Worm (Caenorhabditis elegans): ENCODE results near the gene nas-33.

nas-33 gene

ce11 chrX:6448866-6449400, 6.1 kb downstream of the nas-33 start, which contains the start of gene fah-1:
Gene fah-1 (minus strand): TSS chrX:6448916.
- no peak for TF ChIP-seq nhr-11 (tag; optimal IDR thresholded peaks at IDR 0.05)
- TF ChIP-seq F16B12.6 (tag; optimal IDR thresholded peaks at IDR 0.05) = no peak
- no peak for TF ChIP-seq hpl-2 (GFP tag; optimal IDR thresholded peaks at IDR 0.05)
- TF ChIP-seq elt-2 (tag; optimal IDR thresholded peaks at IDR 0.05) = peak; percentile 43
- TF ChIP-seq nhr-47 (tag; optimal IDR thresholded peaks at IDR 0.05) = peak; percentile 61
- no peak for TF ChIP-seq sup-37 (GFP tag; optimal IDR thresholded peaks at IDR 0.05)
- TF ChIP-seq xbp-1 (tag; optimal IDR thresholded peaks at IDR 0.05) = peak; percentile 52
- TF ChIP-seq lin-39 (tag; optimal IDR thresholded peaks at IDR 0.05) = no peak
- peak; percentile 37 for TF ChIP-seq blmp-1 (tag; optimal IDR thresholded peaks at IDR 0.05)
- TF ChIP-seq ceh-88 (GFP tag; IDR thresholded peaks at IDR 0.05) = no peak
- TF ChIP-seq pax-3 (tag; optimal IDR thresholded peaks at IDR 0.05) = no peak
- TF ChIP-seq ceh-82 (tag; optimal IDR thresholded peaks at IDR 0.05) = no peak
- no peak for TF ChIP-seq ztf-4 (tag; optimal IDR thresholded peaks at IDR 0.05)
- no peak for TF ChIP-seq C34B4.2 (tag; optimal IDR thresholded peaks at IDR 0.05)
- TF ChIP-seq fkh-10 (GFP tag; optimal IDR thresholded peaks at IDR 0.05) = no peak
- TF ChIP-seq lin-35 (GFP tag; optimal IDR thresholded peaks at IDR 0.05) = peak in 1 of 2 experiments; percentile 41
- no peak for TF ChIP-seq ceh-63 (GFP tag; optimal IDR thresholded peaks at IDR 0.05)
- no peak for TF ChIP-seq ets-5 (GFP tag; IDR thresholded peaks at IDR 0.05)
- TF ChIP-seq snpc-4 (tag; optimal IDR thresholded peaks at IDR 0.05) = no peak
- TF ChIP-seq hlh-17 (GFP tag; optimal IDR thresholded peaks at IDR 0.05; ENCODE audit: borderline replicate concordance) = no peak
- no peak for TF ChIP-seq nhr-28 (tag; optimal IDR thresholded peaks at IDR 0.05)
- TF ChIP-seq swsn-7 (tag; optimal IDR thresholded peaks at IDR 0.05) = peak; percentile 27
- peak; percentile 38 for TF ChIP-seq zip-4 (GFP tag; optimal IDR thresholded peaks at IDR 0.05)
- no peak for TF ChIP-seq aha-1 (tag; optimal IDR thresholded peaks at IDR 0.05)
- TF ChIP-seq nhr-237 (tag; optimal IDR thresholded peaks at IDR 0.05) = no peak
- no peak for TF ChIP-seq hlh-4 (tag; optimal IDR thresholded peaks at IDR 0.05)
- TF ChIP-seq pqm-1 (tag; optimal IDR thresholded peaks at IDR 0.05) = no peak
- TF ChIP-seq nhr-85 (tag) = peak; percentile 97
- TF ChIP-seq nhr-20 (tag; optimal IDR thresholded peaks at IDR 0.05) = peak; percentile 97
- TF ChIP-seq C16A3.4 (tag; optimal IDR thresholded peaks at IDR 0.05) = no peak
- no peak for TF ChIP-seq C04F5.9 (tag; optimal IDR thresholded peaks at IDR 0.05)
- TF ChIP-seq Y116A8C.19 (tag; optimal IDR thresholded peaks at IDR 0.05; ENCODE audit: borderline replicate concordance) = no peak
- TF ChIP-seq dsc-1 (tag; optimal IDR thresholded peaks at IDR 0.05) = no peak
- TF ChIP-seq egl-27 (tag; optimal IDR thresholded peaks at IDR 0.05) = no peak
- no peak for TF ChIP-seq lin-13 (GFP tag; optimal IDR thresholded peaks at IDR 0.05)
- no peak for TF ChIP-seq lin-15B (tag; optimal IDR thresholded peaks at IDR 0.05)
- TF ChIP-seq ceh-90 (tag; optimal IDR thresholded peaks at IDR 0.05) = no peak
- TF ChIP-seq irx-1 (tag; optimal IDR thresholded peaks at IDR 0.05) = no peak
- no peak for TF ChIP-seq ceh-8 (GFP tag; optimal IDR thresholded peaks at IDR 0.05)
- no peak for TF ChIP-seq alr-1 (tag; optimal IDR thresholded peaks at IDR 0.05; ENCODE audit: borderline replicate concordance)
- no peak for TF ChIP-seq unc-86 (tag; optimal IDR thresholded peaks at IDR 0.05)
- no peak for TF ChIP-seq ces-1 (GFP tag; optimal IDR thresholded peaks at IDR 0.05)
- TF ChIP-seq jun-1 (tag; optimal IDR thresholded peaks at IDR 0.05) = no peak
- TF ChIP-seq snu-23 (GFP tag; optimal IDR thresholded peaks at IDR 0.05) = peak; percentile 66
- TF ChIP-seq mdl-1 (tag; optimal IDR thresholded peaks at IDR 0.05) = peak in 1 of 2 experiments; percentile 3
- no peak for TF ChIP-seq fkh-4 (tag; optimal IDR thresholded peaks at IDR 0.05; ENCODE audit: borderline replicate concordance)
- TF ChIP-seq sox-4 (tag; optimal IDR thresholded peaks at IDR 0.05) = no peak
- TF ChIP-seq vab-15 (tag; optimal IDR thresholded peaks at IDR 0.05) = peak; percentile 1
- TF ChIP-seq nhr-84 (tag; optimal IDR thresholded peaks at IDR 0.05) = no peak
- TF ChIP-seq fkh-8 (tag; optimal IDR thresholded peaks at IDR 0.05) = no peak
- TF ChIP-seq pag-3 (tag; optimal IDR thresholded peaks at IDR 0.05; ENCODE audit: borderline replicate concordance, insufficient read depth) = peak; percentile 89
- TF ChIP-seq ama-1 (optimal IDR thresholded peaks at IDR 0.05) = no peak
- no peak for TF ChIP-seq unc-130 (tag; optimal IDR thresholded peaks at IDR 0.05)
